Worm (Caenorhabditis elegans): ENCODE data around the gene sprp-4.

DNA sequence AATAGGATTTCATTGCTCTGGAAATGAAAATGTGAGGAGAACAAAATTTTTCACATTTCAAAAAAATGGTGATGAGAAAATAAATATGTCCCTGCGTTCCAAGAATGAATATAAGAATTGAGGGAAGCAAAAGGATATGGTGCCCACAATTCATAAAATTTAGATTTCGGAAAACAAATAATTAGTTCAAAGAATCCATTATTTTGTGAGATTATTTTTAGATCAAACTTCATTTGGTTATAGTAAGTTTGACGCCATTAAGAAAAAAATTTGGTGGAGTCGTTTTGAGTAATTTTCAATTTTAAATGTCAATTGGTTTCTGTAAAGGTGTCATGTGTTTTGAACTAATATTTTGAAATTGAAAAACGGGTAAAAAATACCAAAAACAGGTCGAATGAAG is 53.1 kb downstream of the sprp-4 start:
- TF ChIP-seq nhr-76 (tag; optimal IDR thresholded peaks at IDR 0.05) (no peak), nhr-84 (tag; optimal IDR thresholded peaks at IDR 0.05) (no peak), ces-1 (GFP tag; optimal IDR thresholded peaks at IDR 0.05) (no peak), aly-2 (tag; optimal IDR thresholded peaks at IDR 0.05) (no peak), nhr-47 (tag; optimal IDR thresholded peaks at IDR 0.05) (no peak), nhr-237 (tag; optimal IDR thresholded peaks at IDR 0.05) (no peak), snpc-4 (tag; optimal IDR thresholded peaks at IDR 0.05) (no peak), swsn-7 (tag; optimal IDR thresholded peaks at IDR 0.05) (no peak), lin-13 (GFP tag; optimal IDR thresholded peaks at IDR 0.05) (no peak)

Data from whole organism, L1 larva.